Fruit fly (Drosophila melanogaster) whole organism, embryonic: ENCODE results near the gene CG9030.
A peak's percentile ranks its signal among the peaks of the same experiment; 100 is the strongest.

Source experiments
- ATbp ChIP-seq: fragments of 200-800 bp; sonication (Bioruptor generic); optimal IDR thresholded peaks from 2 replicates; lab custom pipeline; 2017; ENCODE audit warnings: missing biosample characterization, mild to moderate bottlenecking, missing genetic modification characterization, missing genetic modification reagents
- Atf-2 ChIP-seq: fragments of 200-800 bp; sonication (Bioruptor generic); optimal IDR thresholded peaks from 2 replicates; lab custom pipeline; 2016; ENCODE audit warnings: missing biosample characterization, missing genetic modification characterization
- BtbVII ChIP-seq: fragments of 200-800 bp; sonication (Bioruptor generic); optimal IDR thresholded peaks from 3 replicates; lab custom pipeline; 2017; ENCODE audit warnings: missing biosample characterization, mild to moderate bottlenecking, missing genetic modification characterization
- CG10147 ChIP-seq: fragments of 200-800 bp; sonication (Bioruptor generic); optimal IDR thresholded peaks from 2 replicates; lab custom pipeline; 2019; ENCODE audit warnings: missing biosample characterization, mild to moderate bottlenecking, missing genetic modification characterization, moderate library complexity
- CG10431 ChIP-seq: fragments of 200-800 bp; sonication (Bioruptor generic); optimal IDR thresholded peaks from 3 replicates; lab custom pipeline; 2018; ENCODE audit warnings: missing biosample characterization, mild to moderate bottlenecking, missing genetic modification characterization
- CG11560 ChIP-seq: fragments of 200-800 bp; sonication (Bioruptor generic); IDR thresholded peaks from 3 replicates; pipeline ENCODE4 v1.3.6; 2022; ENCODE audit warnings: missing biosample characterization, missing genetic modification characterization
- CG12659 ChIP-seq: fragments of 200-800 bp; sonication (Bioruptor generic); optimal IDR thresholded peaks from 3 replicates; lab custom pipeline; 2017; ENCODE audit warnings: mild to moderate bottlenecking, missing biosample characterization, missing genetic modification reagents, missing genetic modification characterization
- CG12942 ChIP-seq: fragments of 200-800 bp; sonication (Bioruptor generic); optimal IDR thresholded peaks from 3 replicates; lab custom pipeline; 2016; ENCODE audit warnings: missing biosample characterization, missing genetic modification characterization
- CG13123 ChIP-seq: fragments of 200-800 bp; sonication (Bioruptor generic); optimal IDR thresholded peaks from 2 replicates; lab custom pipeline; 2016; ENCODE audit warnings: missing biosample characterization, missing genetic modification characterization
- CG14050 ChIP-seq: fragments of 200-800 bp; sonication (Bioruptor generic); IDR thresholded peaks from 3 replicates; pipeline ENCODE4 v1.3.6; 2022; ENCODE audit warnings: missing biosample characterization, missing genetic modification characterization
- CG14441 ChIP-seq: fragments of 200-800 bp; sonication (Bioruptor generic); IDR thresholded peaks from 2 replicates; pipeline ENCODE4 v1.3.6; 2022; ENCODE audit warnings: missing biosample characterization, missing genetic modification characterization
- CG14710 ChIP-seq: fragments of 200-800 bp; sonication (Bioruptor generic); optimal IDR thresholded peaks from 3 replicates; lab custom pipeline; 2019; ENCODE audit warnings: missing biosample characterization, mild to moderate bottlenecking, missing genetic modification characterization, moderate library complexity
- CG18764 ChIP-seq: fragments of 200-800 bp; sonication (Bioruptor generic); optimal IDR thresholded peaks from 3 replicates; lab custom pipeline; 2016; ENCODE audit warnings: missing biosample characterization, missing genetic modification characterization
- CG3407 ChIP-seq: fragments of 200-800 bp; sonication (Bioruptor generic); optimal IDR thresholded peaks from 2 replicates; lab custom pipeline; 2018; ENCODE audit warnings: missing biosample characterization, mild to moderate bottlenecking, missing genetic modification characterization
- CG3995 ChIP-seq: fragments of 200-800 bp; sonication (Bioruptor generic); optimal IDR thresholded peaks from 3 replicates; lab custom pipeline; 2016; ENCODE audit warnings: missing biosample characterization, missing genetic modification characterization
- CG4820 ChIP-seq: fragments of 200-800 bp; sonication (Bioruptor generic); optimal IDR thresholded peaks from 3 replicates; lab custom pipeline; 2016; ENCODE audit warnings: missing biosample characterization, missing genetic modification characterization
- Dbx ChIP-seq: fragments of 200-800 bp; sonication (Bioruptor generic); IDR thresholded peaks from 3 replicates; pipeline ENCODE4 v1.3.6; 2022; ENCODE audit warnings: missing biosample characterization, missing genetic modification characterization
- Dp ChIP-seq: fragments of 200-800 bp; sonication (Bioruptor generic); optimal IDR thresholded peaks from 2 replicates; lab custom pipeline; 2018; ENCODE audit warnings: missing biosample characterization, mild to moderate bottlenecking, missing genetic modification characterization, moderate library complexity
- Dref ChIP-seq: fragments of 200-800 bp; sonication (Bioruptor generic); IDR thresholded peaks from 2 replicates; pipeline ENCODE4 v1.3.6; 2022; ENCODE audit warnings: missing biosample characterization, missing genetic modification characterization
- H2.0 ChIP-seq: fragments of 200-800 bp; sonication (Bioruptor generic); IDR thresholded peaks from 2 replicates; pipeline ENCODE4 v1.3.6; 2022; ENCODE audit warnings: missing biosample characterization, missing genetic modification characterization
- HLH54F ChIP-seq: fragments of 200-800 bp; sonication (Bioruptor generic); optimal IDR thresholded peaks from 3 replicates; lab custom pipeline; 2016; ENCODE audit warnings: missing biosample characterization, missing genetic modification characterization
- Hsf ChIP-seq: fragments of 200-800 bp; sonication (Bioruptor generic); optimal IDR thresholded peaks from 3 replicates; lab custom pipeline; 2016; ENCODE audit warnings: missing biosample characterization, missing genetic modification characterization
- Lim3 ChIP-seq: fragments of 200-800 bp; sonication (Bioruptor generic); IDR thresholded peaks from 2 replicates; pipeline ENCODE4 v1.3.6; 2022; ENCODE audit warnings: missing biosample characterization, missing genetic modification characterization
- Optix ChIP-seq: fragments of 200-800 bp; sonication (Bioruptor generic); IDR thresholded peaks from 3 replicates; pipeline ENCODE4 v1.3.6; 2022; ENCODE audit warnings: missing biosample characterization, missing genetic modification characterization
- Scr ChIP-seq: fragments of 200-800 bp; sonication (Bioruptor generic); IDR thresholded peaks from 2 replicates; pipeline ENCODE4 v1.3.6; 2022; ENCODE audit warnings: missing biosample characterization, missing genetic modification characterization; ENCODE audit not compliant: partially characterized antibody
- TFAM ChIP-seq: fragments of 200-800 bp; sonication (Bioruptor generic); optimal IDR thresholded peaks from 2 replicates; lab custom pipeline; 2017; ENCODE audit warnings: missing biosample characterization, missing genetic modification characterization, inconsistent platforms
- Xbp1 ChIP-seq: fragments of 200-800 bp; sonication (Bioruptor generic); optimal IDR thresholded peaks from 3 replicates; lab custom pipeline; 2016; ENCODE audit warnings: missing biosample characterization, mild to moderate bottlenecking, missing genetic modification characterization
- aop ChIP-seq: fragments of 200-800 bp; sonication (Bioruptor generic); IDR thresholded peaks from 2 replicates; pipeline ENCODE4 v1.3.6; 2022; ENCODE audit warnings: missing biosample characterization, missing genetic modification characterization
- ash1 ChIP-seq: fragments of 200-800 bp; sonication (Bioruptor generic); optimal IDR thresholded peaks from 2 replicates; lab custom pipeline; 2018; ENCODE audit warnings: missing biosample characterization, mild to moderate bottlenecking, missing genetic modification characterization
- bigmax ChIP-seq: fragments of 200-800 bp; sonication (Bioruptor generic); optimal IDR thresholded peaks from 2 replicates; lab custom pipeline; 2018; ENCODE audit warnings: missing biosample characterization, mild to moderate bottlenecking, missing genetic modification characterization
- bsh ChIP-seq, 2 experiments: fragments of 200-800 bp; sonication (Bioruptor generic); optimal IDR thresholded peaks; 2 replicates each; lab custom pipeline; 2017 to 2018; ENCODE audit warnings: mild to moderate bottlenecking in 2 of 2, missing biosample characterization in 2 of 2, missing genetic modification characterization in 2 of 2, moderate library complexity in 1 of 2
- cad ChIP-seq: fragments of >200 bp; optimal IDR thresholded peaks from 2 replicates; lab custom pipeline; 2017; ENCODE audit warnings: missing biosample characterization, missing genetic modification characterization
- chinmo ChIP-seq: fragments of 200-800 bp; sonication (Bioruptor generic); IDR thresholded peaks from 4 replicates; pipeline ENCODE4 v1.3.6; 2022; ENCODE audit warnings: missing biosample characterization, missing genetic modification characterization; ENCODE audit not compliant: partially characterized antibody
- crol ChIP-seq: fragments of 200-800 bp; sonication (Bioruptor generic); IDR thresholded peaks from 2 replicates; pipeline ENCODE4 v1.3.6; 2022; ENCODE audit warnings: missing biosample characterization, missing genetic modification characterization
- exex ChIP-seq: fragments of 200-800 bp; sonication (Bioruptor generic); optimal IDR thresholded peaks from 4 replicates; lab custom pipeline; 2018; ENCODE audit warnings: missing biosample characterization, mild to moderate bottlenecking, missing genetic modification characterization, moderate library complexity
- fd64A ChIP-seq: fragments of 200-800 bp; sonication (Bioruptor generic); optimal IDR thresholded peaks from 3 replicates; lab custom pipeline; 2018; ENCODE audit warnings: missing biosample characterization, mild to moderate bottlenecking, missing genetic modification characterization
- jigr1 ChIP-seq: fragments of 200-800 bp; sonication (Bioruptor generic); IDR thresholded peaks from 3 replicates; pipeline ENCODE4 v1.3.6; 2022; ENCODE audit warnings: missing biosample characterization, missing genetic modification characterization
- klu ChIP-seq: fragments of 200-800 bp; sonication (Bioruptor generic); IDR thresholded peaks from 2 replicates; pipeline ENCODE4 v1.3.6; 2022; ENCODE audit warnings: missing biosample characterization, missing genetic modification characterization
- lab ChIP-seq: fragments of 200-800 bp; sonication (Bioruptor generic); optimal IDR thresholded peaks from 3 replicates; lab custom pipeline; 2017; ENCODE audit warnings: missing biosample characterization, missing genetic modification characterization, mild to moderate bottlenecking, moderate library complexity, missing genetic modification reagents
- mld ChIP-seq: fragments of 200-800 bp; sonication (Bioruptor generic); IDR thresholded peaks from 3 replicates; pipeline ENCODE4 v1.3.6; 2022; ENCODE audit warnings: missing biosample characterization, missing genetic modification characterization; ENCODE audit not compliant: partially characterized antibody
- nau ChIP-seq: fragments of 200-800 bp; sonication (Bioruptor generic); optimal IDR thresholded peaks from 3 replicates; lab custom pipeline; 2017; ENCODE audit warnings: missing biosample characterization, mild to moderate bottlenecking, missing genetic modification characterization, missing genetic modification reagents
- nmo ChIP-seq: fragments of 200-800 bp; sonication (Bioruptor generic); optimal IDR thresholded peaks from 2 replicates; lab custom pipeline; 2018; ENCODE audit warnings: missing biosample characterization, mild to moderate bottlenecking, missing genetic modification characterization, moderate library complexity
- phol ChIP-seq: fragments of 200-800 bp; sonication (Bioruptor generic); optimal IDR thresholded peaks from 3 replicates; lab custom pipeline; 2018; ENCODE audit warnings: missing biosample characterization, mild to moderate bottlenecking, missing genetic modification characterization, moderate library complexity
- pum ChIP-seq: fragments of 200-800 bp; sonication (Bioruptor generic); optimal IDR thresholded peaks from 2 replicates; lab custom pipeline; 2016; ENCODE audit warnings: missing biosample characterization, missing genetic modification characterization
- run ChIP-seq: fragments of 200-800 bp; sonication (Bioruptor generic); optimal IDR thresholded peaks from 3 replicates; lab custom pipeline; 2018; ENCODE audit warnings: missing biosample characterization, mild to moderate bottlenecking, missing genetic modification characterization
- sens ChIP-seq: fragments of 200-800 bp; sonication (Bioruptor generic); peaks from one replicate; lab custom pipeline; 2016; ENCODE audit warnings: missing biosample characterization, missing genetic modification characterization
- stwl ChIP-seq: fragments of 200-800 bp; sonication (Bioruptor generic); optimal IDR thresholded peaks from 3 replicates; lab custom pipeline; 2018; ENCODE audit warnings: missing biosample characterization, mild to moderate bottlenecking, missing genetic modification characterization, moderate library complexity
- twi ChIP-seq: fragments of 200-800 bp; optimal IDR thresholded peaks from 2 replicates; lab custom pipeline; 2019; ENCODE audit warnings: missing biosample characterization, mild to moderate bottlenecking, missing genetic modification characterization, moderate library complexity
- wdn ChIP-seq: fragments of 200-800 bp; sonication (Bioruptor generic); IDR thresholded peaks from 2 replicates; pipeline ENCODE4 v1.3.6; 2022; ENCODE audit warnings: missing biosample characterization, missing genetic modification characterization
- yki ChIP-seq: fragments of >200 bp; optimal IDR thresholded peaks from 3 replicates; lab custom pipeline; 2018

Gene CG9030

DNA sequence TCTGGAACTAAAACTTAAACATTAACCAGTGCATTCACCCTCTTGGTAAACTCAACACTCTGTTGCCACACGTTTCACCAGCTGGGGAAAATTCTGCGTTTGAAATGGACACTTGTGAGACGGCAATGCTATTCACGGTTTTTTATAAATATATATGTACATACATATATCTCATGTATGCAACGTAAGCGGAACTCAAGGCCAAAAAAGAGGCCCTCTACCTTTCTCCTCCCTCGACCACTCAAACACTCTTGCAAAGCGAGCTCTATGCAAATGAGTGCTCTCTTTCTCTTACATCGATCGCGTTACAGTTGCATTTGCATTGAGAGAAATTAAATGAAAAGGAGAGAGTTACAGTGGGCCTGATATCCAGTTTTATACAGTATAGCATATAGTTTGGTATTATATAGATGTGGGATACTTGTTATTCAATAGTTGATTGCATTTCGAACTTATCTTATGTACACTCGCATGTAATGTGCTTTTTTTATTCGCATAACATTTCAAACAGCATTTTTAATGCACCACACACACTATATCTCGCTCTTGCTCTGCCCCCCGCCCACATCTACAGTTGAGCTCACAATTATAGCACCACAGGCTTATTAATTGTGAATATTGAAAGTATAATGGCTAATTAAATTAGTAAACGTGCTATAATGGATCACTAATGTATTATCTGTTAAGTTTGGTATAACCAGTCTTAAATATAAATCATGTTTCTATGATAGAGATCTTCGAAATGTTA, 2.6 kb downstream of the CG9030 start (continued):
- TF ChIP-seq Hsf (peak; percentile 16), Dref (GFP tag; lab: Robert Waterston, UW) (no peak), TFAM (no peak), CG14050 (GFP tag; lab: Robert Waterston, UW) (no peak), run (tag; lab: Kevin White, UChicago) (peak; percentile 39), Dbx (GFP tag; lab: Robert Waterston, UW) (no peak), CG18764 (GFP tag; lab: Kevin White, UChicago) (no peak), lab (no peak), CG14710 (peak; percentile 49), CG11560 (tag; lab: Robert Waterston, UW) (no peak), chinmo (GFP tag; lab: Robert Waterston, UW) (no peak), jigr1 (GFP tag; lab: Robert Waterston, UW) (no peak), CG12942 (GFP tag; lab: Kevin White, UChicago) (peak; percentile 17), exex (tag; lab: Kevin White, UChicago) (no peak), BtbVII (GFP tag; lab: Kevin White, UChicago) (no peak), Dp (GFP tag; lab: Kevin White, UChicago) (peak; percentile 12), bsh (GFP tag; optimal IDR thresholded peaks at IDR 0.05; lab: Kevin White, UChicago) (peak; percentile 20 to 76), mld (no peak), crol (GFP tag; lab: Robert Waterston, UW) (peak; percentile 30; the same call in 1 of the 2 replicates), pum (GFP tag; lab: Kevin White, UChicago) (no peak), Lim3 (GFP tag; lab: Robert Waterston, UW) (no peak), HLH54F (GFP tag; lab: Kevin White, UChicago) (no peak), stwl (tag; lab: Kevin White, UChicago) (no peak), twi (tag; lab: Kevin White, UChicago) (no peak), Optix (GFP tag; lab: Robert Waterston, UW) (peak; percentile 54; the same call in 2 of the 3 replicates), CG14441 (GFP tag; lab: Robert Waterston, UW) (peak; percentile 46), CG3407 (GFP tag; lab: Kevin White, UChicago) (peak; percentile 38), fd64A (GFP tag; lab: Kevin White, UChicago) (peak; percentile 51), CG13123 (GFP tag; lab: Kevin White, UChicago) (peak; percentile 8), nmo (GFP tag; lab: Kevin White, UChicago) (peak; percentile 56), CG4820 (GFP tag; lab: Kevin White, UChicago) (no peak), CG10147 (GFP tag; lab: Kevin White, UChicago) (no peak), H2.0 (GFP tag; lab: Robert Waterston, UW) (peak; percentile 34), cad (GFP tag; lab: Kevin White, UChicago) (no peak), aop (no peak), CG10431 (GFP tag; lab: Kevin White, UChicago) (peak; percentile 54), ATbp (GFP tag; lab: Kevin White, UChicago) (peak; percentile 60), CG12659 (peak; percentile 39), nau (GFP tag; lab: Kevin White, UChicago) (no peak), CG3995 (no peak), wdn (no peak), phol (tag; lab: Kevin White, UChicago) (peak; percentile 65), Scr (GFP tag; lab: Robert Waterston, UW) (no peak), ash1 (GFP tag; lab: Kevin White, UChicago) (no peak), bigmax (no peak), klu (GFP tag; lab: Robert Waterston, UW) (0 out of 2 replicates have a peak, but pooled peaks have one; percentile 7), Atf-2 (peak; percentile 19), yki (lab: Kevin White, UChicago) (no peak), Xbp1 (GFP tag; lab: Kevin White, UChicago) (peak; percentile 35), sens (GFP tag; lab: Kevin White, UChicago) (peak; percentile 90)
